Fruit fly (Drosophila melanogaster) whole organism, prepupa: ENCODE measurements around the gene RpL17.
A peak's percentile ranks its signal among the peaks of the same experiment; 100 is the strongest.

ENCODE experiments used
- Blimp-1 ChIP-seq: fragments of 200-800 bp; sonication (Bioruptor generic); optimal IDR thresholded peaks from 3 replicates; lab custom pipeline; 2017; ENCODE audit warnings: missing biosample characterization, missing genetic modification characterization, mild to moderate bottlenecking, moderate library complexity, missing genetic modification reagents
- CG10631 ChIP-seq: fragments of 200-800 bp; sonication (Bioruptor generic); optimal IDR thresholded peaks from 2 replicates; lab custom pipeline; 2016; ENCODE audit warnings: missing biosample characterization, missing genetic modification characterization
- CG10669 ChIP-seq: fragments of 200-800 bp; sonication (Bioruptor generic); optimal IDR thresholded peaks from 3 replicates; lab custom pipeline; 2018; ENCODE audit warnings: missing biosample characterization, mild to moderate bottlenecking, missing genetic modification characterization, moderate library complexity
- CG11294 ChIP-seq: fragments of 200-800 bp; sonication (Bioruptor generic); IDR thresholded peaks from 2 replicates; pipeline ENCODE4 v1.3.6; 2022; ENCODE audit warnings: missing biosample characterization, missing genetic modification characterization
- CG11762 ChIP-seq: fragments of 200-800 bp; sonication (Bioruptor generic); optimal IDR thresholded peaks from 3 replicates; lab custom pipeline; 2016; ENCODE audit warnings: missing biosample characterization, missing genetic modification characterization; ENCODE audit not compliant: insufficient read depth
- CG11902 ChIP-seq: fragments of 200-800 bp; sonication (Bioruptor generic); optimal IDR thresholded peaks from 3 replicates; lab custom pipeline; 2016; ENCODE audit warnings: missing biosample characterization, missing genetic modification characterization
- CG15336 ChIP-seq: fragments of 200-800 bp; sonication (Bioruptor generic); IDR thresholded peaks from 2 replicates; pipeline ENCODE4 v1.3.6; 2022; ENCODE audit warnings: missing biosample characterization, missing genetic modification characterization
- CG16779 ChIP-seq: fragments of 200-800 bp; sonication (Bioruptor generic); optimal IDR thresholded peaks from 3 replicates; lab custom pipeline; 2017; ENCODE audit warnings: missing biosample characterization, mild to moderate bottlenecking, missing genetic modification characterization
- CG3032 ChIP-seq: fragments of 200-800 bp; optimal IDR thresholded peaks from 2 replicates; lab custom pipeline; 2019; ENCODE audit warnings: missing biosample characterization, mild to moderate bottlenecking, missing genetic modification characterization, moderate library complexity
- CG32006 ChIP-seq: fragments of 200-800 bp; sonication (Bioruptor generic); optimal IDR thresholded peaks from 3 replicates; lab custom pipeline; 2017; ENCODE audit warnings: missing biosample characterization, mild to moderate bottlenecking, missing genetic modification characterization
- CG4318 ChIP-seq: fragments of 200-800 bp; sonication (Bioruptor generic); optimal IDR thresholded peaks from 3 replicates; lab custom pipeline; 2017; ENCODE audit warnings: missing biosample characterization, mild to moderate bottlenecking, missing genetic modification characterization
- CG6163 ChIP-seq: fragments of 200-800 bp; sonication (Bioruptor generic); IDR thresholded peaks from 3 replicates; pipeline ENCODE4 v1.3.6; 2022; ENCODE audit warnings: missing biosample characterization, missing genetic modification characterization
- CG6276 ChIP-seq: fragments of 200-800 bp; sonication (Bioruptor generic); optimal IDR thresholded peaks from 2 replicates; lab custom pipeline; 2017; ENCODE audit warnings: missing biosample characterization, mild to moderate bottlenecking, missing genetic modification characterization
- CG6792 ChIP-seq: fragments of 200-800 bp; sonication (Bioruptor generic); optimal IDR thresholded peaks from 3 replicates; lab custom pipeline; 2016; ENCODE audit warnings: missing biosample characterization, missing genetic modification characterization
- CG6808 ChIP-seq: fragments of 200-800 bp; sonication (Bioruptor generic); optimal IDR thresholded peaks from 3 replicates; lab custom pipeline; 2017; ENCODE audit warnings: missing biosample characterization, missing genetic modification characterization, mild to moderate bottlenecking, moderate library complexity, missing genetic modification reagents
- CG6854 ChIP-seq: fragments of 200-800 bp; sonication (Bioruptor generic); optimal IDR thresholded peaks from 2 replicates; lab custom pipeline; 2017; ENCODE audit warnings: missing biosample characterization, mild to moderate bottlenecking, missing genetic modification characterization
- CG7368 ChIP-seq: fragments of 200-800 bp; sonication (Bioruptor generic); optimal IDR thresholded peaks from 3 replicates; lab custom pipeline; 2016; ENCODE audit warnings: missing biosample characterization, missing genetic modification characterization
- CG8119 ChIP-seq: fragments of 200-800 bp; sonication (Bioruptor generic); IDR thresholded peaks from 3 replicates; pipeline ENCODE4 v1.3.6; 2022; ENCODE audit warnings: missing biosample characterization, missing genetic modification characterization
- Eip75B ChIP-seq: fragments of 200-800 bp; sonication (Bioruptor generic); optimal IDR thresholded peaks from 3 replicates; lab custom pipeline; 2016; ENCODE audit warnings: missing biosample characterization, missing genetic modification characterization
- Eip78C ChIP-seq: fragments of 200-800 bp; sonication (Bioruptor generic); peaks from one replicate; lab custom pipeline; 2016; ENCODE audit warnings: missing biosample characterization, missing genetic modification characterization
- Eip93F ChIP-seq: fragments of 200-800 bp; sonication (Bioruptor generic); optimal IDR thresholded peaks from 2 replicates; lab custom pipeline; 2016; ENCODE audit warnings: missing biosample characterization, mild to moderate bottlenecking, missing genetic modification characterization
- Ets96B ChIP-seq: fragments of 200-800 bp; optimal IDR thresholded peaks from 2 replicates; lab custom pipeline; 2019; ENCODE audit warnings: missing biosample characterization, mild to moderate bottlenecking, missing genetic modification characterization, moderate library complexity
- Gug ChIP-seq: fragments of 200-800 bp; sonication (Bioruptor generic); IDR thresholded peaks from 2 replicates; pipeline ENCODE4 v1.3.6; 2022; ENCODE audit warnings: missing biosample characterization, missing genetic modification characterization
- Hr38 ChIP-seq: sonication (Bioruptor generic); optimal IDR thresholded peaks from 2 replicates; lab custom pipeline; 2016; ENCODE audit warnings: missing biosample characterization, missing genetic modification characterization
- Hr4 ChIP-seq: fragments of 200-800 bp; sonication (Bioruptor generic); optimal IDR thresholded peaks from 3 replicates; lab custom pipeline; 2016; ENCODE audit warnings: missing biosample characterization, missing genetic modification characterization
- Lpt ChIP-seq: fragments of 200-800 bp; sonication (Bioruptor generic); optimal IDR thresholded peaks from 3 replicates; lab custom pipeline; 2016; ENCODE audit warnings: missing biosample characterization, missing genetic modification characterization
- OdsH ChIP-seq: fragments of 200-800 bp; sonication (Bioruptor generic); optimal IDR thresholded peaks from 3 replicates; lab custom pipeline; 2016; ENCODE audit warnings: missing biosample characterization, missing genetic modification characterization
- Smox ChIP-seq: fragments of 200-800 bp; sonication (Bioruptor generic); optimal IDR thresholded peaks from 3 replicates; lab custom pipeline; 2016; ENCODE audit warnings: missing biosample characterization, missing genetic modification characterization
- Sox14 ChIP-seq: fragments of 200-800 bp; sonication (Bioruptor generic); optimal IDR thresholded peaks from 3 replicates; lab custom pipeline; 2016; ENCODE audit warnings: missing biosample characterization, missing genetic modification characterization
- acj6 ChIP-seq: fragments of 200-800 bp; sonication (Bioruptor generic); optimal IDR thresholded peaks from 3 replicates; lab custom pipeline; 2016; ENCODE audit warnings: missing biosample characterization, missing genetic modification characterization
- dsx ChIP-seq: fragments of 200-800 bp; optimal IDR thresholded peaks from 3 replicates; lab custom pipeline; 2019; ENCODE audit warnings: missing biosample characterization, mild to moderate bottlenecking, missing genetic modification characterization, moderate library complexity; ENCODE audit not compliant: poor library complexity, severe bottlenecking
- fd59A ChIP-seq: fragments of 200-800 bp; sonication (Bioruptor generic); optimal IDR thresholded peaks from 2 replicates; lab custom pipeline; 2017; ENCODE audit warnings: missing biosample characterization, mild to moderate bottlenecking, missing genetic modification characterization, missing genetic modification reagents
- fkh ChIP-seq: fragments of 200-800 bp; sonication (Bioruptor generic); optimal IDR thresholded peaks from 3 replicates; lab custom pipeline; 2017; ENCODE audit warnings: missing biosample characterization, mild to moderate bottlenecking, missing genetic modification characterization, moderate library complexity
- net ChIP-seq: fragments of 200-800 bp; sonication (Bioruptor generic); optimal IDR thresholded peaks from 3 replicates; lab custom pipeline; 2016; ENCODE audit warnings: missing biosample characterization, missing genetic modification characterization
- pdm3 ChIP-seq: fragments of 200-800 bp; sonication (Bioruptor generic); optimal IDR thresholded peaks from 3 replicates; lab custom pipeline; 2016; ENCODE audit warnings: missing biosample characterization, missing genetic modification characterization
- salr ChIP-seq, 2 experiments: fragments of 200-800 bp; sonication (Bioruptor generic); optimal IDR thresholded peaks; 3 replicates each; lab custom pipeline; 2016 to 2018; ENCODE audit warnings: missing biosample characterization in 2 of 2, missing genetic modification characterization in 2 of 2, mild to moderate bottlenecking in 1 of 2
- ss ChIP-seq, 2 experiments: fragments of 200-800 bp; sonication (Bioruptor generic); optimal IDR thresholded peaks; 2 replicates in 1 of 2; 3 replicates in 1 of 2; lab custom pipeline; 2017 to 2018; ENCODE audit warnings: mild to moderate bottlenecking in 2 of 2, missing biosample characterization in 2 of 2, missing genetic modification characterization in 2 of 2, moderate library complexity in 1 of 2
- svp ChIP-seq: fragments of 200-800 bp; sonication (Bioruptor generic); peaks from one replicate; lab custom pipeline; 2016; ENCODE audit warnings: missing biosample characterization, missing genetic modification characterization
- topi ChIP-seq: fragments of 200-800 bp; sonication (Bioruptor generic); optimal IDR thresholded peaks from 3 replicates; lab custom pipeline; 2016; ENCODE audit warnings: missing biosample characterization, missing genetic modification characterization

Gene RpL17

dm6 chrX:6703237-6703636, 40.8 kb downstream of the RpL17 start:
- TF ChIP-seq CG4318 (GFP tag; lab: Kevin White, UChicago) (peak; percentile 28), CG32006 (GFP tag; lab: Kevin White, UChicago) (peak; percentile 57), Smox (GFP tag; lab: Kevin White, UChicago) (no peak), ss (GFP tag; optimal IDR thresholded peaks at IDR 0.05; lab: Kevin White, UChicago) (no peak), acj6 (GFP tag; lab: Kevin White, UChicago) (peak; percentile 12), CG6854 (GFP tag; lab: Kevin White, UChicago) (no peak), net (GFP tag; lab: Kevin White, UChicago) (no peak), CG11762 (GFP tag; lab: Kevin White, UChicago) (no peak), CG11902 (GFP tag; lab: Kevin White, UChicago) (no peak), OdsH (GFP tag; lab: Kevin White, UChicago) (peak; percentile 11), CG16779 (tag; lab: Kevin White, UChicago) (no peak), Sox14 (GFP tag; lab: Kevin White, UChicago) (peak; percentile 11), pdm3 (peak; percentile 39), CG10669 (GFP tag; lab: Kevin White, UChicago) (peak; percentile 2), Gug (0 out of 2 replicates have a peak, but pooled peaks have one; percentile 10), CG6808 (GFP tag; lab: Kevin White, UChicago) (peak; percentile 21), Hr38 (GFP tag; lab: Kevin White, UChicago) (no peak), CG6276 (GFP tag; lab: Kevin White, UChicago) (peak; percentile 6), CG10631 (peak; percentile 23), CG7368 (no peak), Lpt (GFP tag; lab: Kevin White, UChicago) (no peak), salr (GFP tag; optimal IDR thresholded peaks at IDR 0.05; lab: Kevin White, UChicago) (peak in 1 of 2 experiments; percentile 36), CG6792 (GFP tag; lab: Kevin White, UChicago) (no peak), CG15336 (GFP tag; lab: Robert Waterston, UW) (0 out of 2 replicates have a peak, but pooled peaks have one; percentile 20), Eip78C (GFP tag; lab: Kevin White, UChicago) (peak; percentile 67), CG6163 (GFP tag; lab: Robert Waterston, UW) (no peak; the same call in 2 of the 3 replicates), dsx (GFP tag; lab: Kevin White, UChicago) (no peak), topi (no peak), Hr4 (GFP tag; lab: Kevin White, UChicago) (peak; percentile 36), Eip75B (GFP tag; lab: Kevin White, UChicago) (peak; percentile 12), CG3032 (tag; lab: Kevin White, UChicago) (peak; percentile 29), Ets96B (tag; lab: Kevin White, UChicago) (peak; percentile 18), fd59A (peak; percentile 35), CG8119 (GFP tag; lab: Robert Waterston, UW) (peak; percentile 27; the same call in 1 of the 3 replicates)

dm6 chrX:6702591-6702990, 41.4 kb downstream of the RpL17 start:
- TF ChIP-seq CG15336 (GFP tag; lab: Robert Waterston, UW) (peak; percentile 53; the same call in 1 of the 2 replicates), CG6276 (GFP tag; lab: Kevin White, UChicago) (peak; percentile 53), Eip93F (GFP tag; lab: Kevin White, UChicago) (no peak), dsx (GFP tag; lab: Kevin White, UChicago) (no peak), Lpt (GFP tag; lab: Kevin White, UChicago) (no peak), CG7368 (no peak), CG11294 (GFP tag; lab: Robert Waterston, UW) (no peak), CG10669 (GFP tag; lab: Kevin White, UChicago) (no peak), CG8119 (GFP tag; lab: Robert Waterston, UW) (peak; percentile 34; the same call in 1 of the 3 replicates), Ets96B (tag; lab: Kevin White, UChicago) (no peak), svp (no peak), Blimp-1 (no peak), CG10631 (no peak), Hr38 (GFP tag; lab: Kevin White, UChicago) (no peak), fkh (GFP tag; lab: Kevin White, UChicago) (peak; percentile 37)
